Fruit fly (Drosophila melanogaster): ENCODE data around the gene CG10182.

- no peak for TF ChIP-seq acj6 (GFP tag; optimal IDR thresholded peaks at IDR 0.05)
- TF ChIP-seq svp (GFP tag) = peak; percentile 22
- TF ChIP-seq CG9139 (GFP tag; optimal IDR thresholded peaks at IDR 0.05) = no peak
- no peak for TF ChIP-seq Gug (GFP tag; IDR thresholded peaks at IDR 0.05)
- no peak for TF ChIP-seq fd59A (GFP tag; optimal IDR thresholded peaks at IDR 0.05)
- no peak for TF ChIP-seq CG8319 (GFP tag; optimal IDR thresholded peaks at IDR 0.05)
- no peak for TF ChIP-seq Hr39 (GFP tag; optimal IDR thresholded peaks at IDR 0.05)
- TF ChIP-seq Ets21C (GFP tag; optimal IDR thresholded peaks at IDR 0.05) = no peak
These were observed 6.6 kb upstream of the CG10182 start, which contains the start of gene CG16723 for dm6 chr3R:23596173-23596572.

Measured in whole organism, prepupa.